Fruit fly (Drosophila melanogaster) whole organism, adult: Measurements from ENCODE around the gene pkaap.
A peak's percentile ranks its signal among the peaks of the same experiment; 100 is the strongest.

Experiments
- CG5204 ChIP-seq: fragments of 200-800 bp; sonication (Bioruptor generic); optimal IDR thresholded peaks from 2 replicates; lab custom pipeline; 2016; ENCODE audit warnings: missing biosample characterization, missing genetic modification characterization
- CG7045 ChIP-seq: fragments of 200-800 bp; sonication (Bioruptor generic); optimal IDR thresholded peaks from 2 replicates; lab custom pipeline; 2017; ENCODE audit warnings: missing biosample characterization, mild to moderate bottlenecking, missing genetic modification characterization
- Clk ChIP-seq: fragments of 200-800 bp; sonication (Bioruptor generic); optimal IDR thresholded peaks from 2 replicates; lab custom pipeline; 2017; ENCODE audit warnings: missing biosample characterization, missing genetic modification characterization
- Crg-1 ChIP-seq: fragments of 200-800 bp; sonication (Bioruptor generic); optimal IDR thresholded peaks from 2 replicates; lab custom pipeline; 2016; ENCODE audit warnings: missing biosample characterization, missing genetic modification characterization
- cnc ChIP-seq, 2 experiments: fragments of >200 bp; optimal IDR thresholded peaks; 2 replicates each; lab custom pipeline; 2017
- pad ChIP-seq: fragments of 200-800 bp; sonication (Bioruptor generic); optimal IDR thresholded peaks from 3 replicates; lab custom pipeline; 2017; ENCODE audit warnings: missing biosample characterization, missing genetic modification characterization, mild to moderate bottlenecking, moderate library complexity, missing genetic modification reagents
- tj ChIP-seq: fragments of 200-800 bp; sonication (Bioruptor generic); optimal IDR thresholded peaks from 3 replicates; lab custom pipeline; 2017; ENCODE audit warnings: missing biosample characterization, mild to moderate bottlenecking, missing genetic modification characterization, moderate library complexity

DNA sequence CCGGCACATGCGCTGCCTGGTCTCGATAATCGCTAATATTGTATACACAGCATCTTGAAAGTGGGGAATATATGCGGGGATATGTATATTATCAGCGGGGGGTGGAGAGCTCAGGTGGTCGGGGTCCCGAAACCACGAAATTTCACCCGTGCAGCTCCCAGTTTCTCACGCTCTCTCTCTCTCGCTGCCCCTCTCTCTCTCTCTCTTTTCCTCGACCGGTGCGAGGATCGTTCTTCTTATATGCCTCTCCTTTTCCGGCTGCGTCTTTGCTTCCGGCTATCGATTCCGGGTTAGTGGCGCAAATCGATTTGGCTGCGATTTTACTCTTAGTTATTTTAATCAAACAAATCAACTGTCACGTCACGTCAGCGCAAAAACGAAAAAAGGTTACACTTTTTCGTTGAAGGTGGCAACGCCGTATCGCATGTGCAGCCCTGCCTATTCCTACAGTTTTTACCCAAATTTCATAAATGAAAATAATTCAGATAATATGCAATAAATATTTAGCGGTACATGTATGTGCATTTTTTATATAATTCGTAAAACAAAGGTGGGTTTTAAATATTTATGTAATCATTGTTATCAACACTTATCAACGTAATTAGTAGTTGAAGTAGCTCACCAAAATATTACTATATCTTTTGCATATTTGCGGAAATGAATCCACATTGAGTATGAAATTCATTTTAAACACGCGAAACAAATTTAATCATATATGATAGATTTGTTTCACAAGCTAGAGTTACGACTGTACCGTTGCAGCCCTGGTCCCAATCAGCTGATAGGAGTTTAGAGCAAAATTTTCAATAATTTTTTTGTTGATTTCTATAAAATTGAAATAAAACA lies 11.6 kb downstream of the pkaap start, which contains the start of the genes heix and CG17328:
- TF ChIP-seq cnc (optimal IDR thresholded peaks at IDR 0.05; lab: Kevin White, UChicago) (no peak), tj (GFP tag; lab: Kevin White, UChicago) (peak; percentile 68), Crg-1 (peak; percentile 68), Clk (GFP tag; lab: Kevin White, UChicago) (peak; percentile 44), pad (GFP tag; lab: Kevin White, UChicago) (peak; percentile 34), CG5204 (GFP tag; lab: Kevin White, UChicago) (no peak), CG7045 (GFP tag; lab: Kevin White, UChicago) (peak; percentile 71)
